Worm (Caenorhabditis elegans) whole organism, late embryonic: Measurements from ENCODE around the gene K06A1.2.
A peak's percentile ranks its signal among the peaks of the same experiment; 100 is the strongest.

Experiments used
- C38D4.7 ChIP-seq: fragments of 200-800 bp; sonication (Bioruptor generic); optimal IDR thresholded peaks from 2 replicates; lab custom pipeline; 2018; ENCODE audit warnings: mild to moderate bottlenecking, missing genetic modification characterization, moderate library complexity, missing compliant biosample characterization
- F13H6.1 ChIP-seq: sonication (generic microtip); optimal IDR thresholded peaks from 2 replicates; lab custom pipeline; 2016; ENCODE audit warnings: missing genetic modification characterization, missing compliant biosample characterization
- K09A11.1 ChIP-seq: sonication (generic microtip); optimal IDR thresholded peaks from 2 replicates; lab custom pipeline; 2017; ENCODE audit warnings: antibody characterized with exemption, mild to moderate bottlenecking, missing genetic modification characterization, missing compliant biosample characterization; ENCODE audit not compliant: insufficient read depth
- T23F11.4 ChIP-seq: fragments of 200-800 bp; sonication (Bioruptor generic); optimal IDR thresholded peaks from 2 replicates; lab custom pipeline; 2018; ENCODE audit warnings: mild to moderate bottlenecking, missing genetic modification characterization, missing compliant biosample characterization
- ahr-1 ChIP-seq: sonication (generic microtip); optimal IDR thresholded peaks from 2 replicates; lab custom pipeline; 2016; ENCODE audit warnings: missing genetic modification characterization, missing compliant biosample characterization
- ceh-14 ChIP-seq: sonication (generic microtip); optimal IDR thresholded peaks from 2 replicates; lab custom pipeline; 2016; ENCODE audit warnings: missing genotype, missing genetic modification characterization, missing compliant biosample characterization
- ceh-18 ChIP-seq: sonication (generic microtip); optimal IDR thresholded peaks from 2 replicates; lab custom pipeline; 2016; ENCODE audit warnings: missing genetic modification characterization, missing compliant biosample characterization
- ceh-2 ChIP-seq: sonication (generic microtip); optimal IDR thresholded peaks from 2 replicates; lab custom pipeline; 2016; ENCODE audit warnings: missing genotype, missing genetic modification characterization, missing compliant biosample characterization
- ceh-30 ChIP-seq: fragments of 150-350 bp; optimal IDR thresholded peaks from 2 replicates; lab custom pipeline; 2014; ENCODE audit warnings: missing biosample characterization, missing genetic modification characterization
- ceh-31 ChIP-seq: sonication (generic microtip); optimal IDR thresholded peaks from 2 replicates; lab custom pipeline; 2016; ENCODE audit warnings: missing genetic modification characterization, missing compliant biosample characterization
- ceh-34 ChIP-seq: sonication (generic microtip); optimal IDR thresholded peaks from 2 replicates; lab custom pipeline; 2016; ENCODE audit warnings: mild to moderate bottlenecking, missing genetic modification characterization, missing compliant biosample characterization
- ceh-45 ChIP-seq: fragments of 200-800 bp; sonication (Bioruptor generic); IDR thresholded peaks from 2 replicates; pipeline ENCODE4 v1.3.6; 2022; ENCODE audit warnings: missing genetic modification reagents, missing genetic modification characterization, missing compliant biosample characterization
- ceh-48 ChIP-seq: sonication (generic microtip); optimal IDR thresholded peaks from 2 replicates; lab custom pipeline; 2016; ENCODE audit warnings: missing genetic modification characterization, inconsistent platforms, missing compliant biosample characterization
- ceh-6 ChIP-seq: fragments of 200-800 bp; sonication (Bioruptor generic); optimal IDR thresholded peaks from 2 replicates; lab custom pipeline; 2018; ENCODE audit warnings: mild to moderate bottlenecking, missing genetic modification characterization, missing compliant biosample characterization
- che-1 ChIP-seq: sonication (generic microtip); optimal IDR thresholded peaks from 2 replicates; lab custom pipeline; 2016; ENCODE audit warnings: mild to moderate bottlenecking, missing genetic modification characterization, missing compliant biosample characterization
- dmd-4 ChIP-seq: sonication (generic microtip); optimal IDR thresholded peaks from 2 replicates; lab custom pipeline; 2016; ENCODE audit warnings: borderline replicate concordance, missing genetic modification characterization, missing compliant biosample characterization
- elt-2 ChIP-seq: sonication (generic microtip); optimal IDR thresholded peaks from 2 replicates; lab custom pipeline; 2016; ENCODE audit warnings: missing genetic modification reagents, missing genetic modification characterization, missing compliant biosample characterization
- elt-4 ChIP-seq: sonication (generic microtip); optimal IDR thresholded peaks from 2 replicates; lab custom pipeline; 2016; ENCODE audit warnings: missing genetic modification characterization, missing compliant biosample characterization
- fax-1 ChIP-seq: sonication (generic microtip); optimal IDR thresholded peaks from 2 replicates; lab custom pipeline; 2016; ENCODE audit warnings: missing genotype, missing genetic modification characterization, missing compliant biosample characterization
- fkh-10 ChIP-seq: fragments of 150-350 bp; optimal IDR thresholded peaks from 2 replicates; lab custom pipeline; 2014; ENCODE audit warnings: missing biosample characterization, missing genetic modification reagents, missing genetic modification characterization
- gmeb-2 ChIP-seq: sonication (generic microtip); optimal IDR thresholded peaks from 2 replicates; lab custom pipeline; 2016; ENCODE audit warnings: missing genetic modification characterization, inconsistent platforms, missing compliant biosample characterization
- hlh-13 ChIP-seq: fragments of 200-800 bp; sonication (Bioruptor generic); optimal IDR thresholded peaks from 2 replicates; lab custom pipeline; 2018; ENCODE audit warnings: mild to moderate bottlenecking, missing genetic modification characterization, missing compliant biosample characterization
- hlh-30 ChIP-seq: sonication (generic microtip); optimal IDR thresholded peaks from 2 replicates; lab custom pipeline; 2017; ENCODE audit warnings: antibody characterized with exemption, missing genetic modification characterization, missing compliant biosample characterization; ENCODE audit not compliant: insufficient read depth
- hlh-8 ChIP-seq: sonication (generic microtip); optimal IDR thresholded peaks from 2 replicates; lab custom pipeline; 2016; ENCODE audit warnings: missing genotype, missing genetic modification characterization, missing compliant biosample characterization
- lin-11 ChIP-seq: fragments of 200-800 bp; sonication (Bioruptor generic); optimal IDR thresholded peaks from 2 replicates; lab custom pipeline; 2018; ENCODE audit warnings: mild to moderate bottlenecking, missing genetic modification characterization, missing compliant biosample characterization
- madf-2 ChIP-seq: sonication (generic microtip); optimal IDR thresholded peaks from 2 replicates; lab custom pipeline; 2017; ENCODE audit warnings: missing genetic modification characterization, missing compliant biosample characterization
- mec-3 ChIP-seq: sonication (generic microtip); optimal IDR thresholded peaks from 2 replicates; lab custom pipeline; 2016; ENCODE audit warnings: borderline replicate concordance, missing genetic modification characterization, missing compliant biosample characterization
- nfya-1 ChIP-seq: sonication (generic microtip); optimal IDR thresholded peaks from 2 replicates; lab custom pipeline; 2017; ENCODE audit warnings: missing genetic modification characterization, mild to moderate bottlenecking, missing compliant biosample characterization, antibody characterized with exemption, moderate library complexity
- nhr-11 ChIP-seq: fragments of 150-350 bp; optimal IDR thresholded peaks from 2 replicates; lab custom pipeline; 2014; ENCODE audit warnings: missing biosample characterization, missing genetic modification characterization
- nhr-232 ChIP-seq: sonication (generic microtip); optimal IDR thresholded peaks from 2 replicates; lab custom pipeline; 2016; ENCODE audit warnings: missing genetic modification characterization, missing compliant biosample characterization
- npax-4 ChIP-seq: sonication (generic microtip); optimal IDR thresholded peaks from 2 replicates; lab custom pipeline; 2016; ENCODE audit warnings: missing genetic modification characterization, missing compliant biosample characterization
- odd-2 ChIP-seq: sonication (generic microtip); optimal IDR thresholded peaks from 2 replicates; lab custom pipeline; 2017; ENCODE audit warnings: antibody characterized with exemption, mild to moderate bottlenecking, missing genetic modification characterization, missing compliant biosample characterization
- pqm-1 ChIP-seq: sonication (generic microtip); optimal IDR thresholded peaks from 2 replicates; lab custom pipeline; 2016; ENCODE audit warnings: missing genetic modification characterization, missing compliant biosample characterization
- ref-2 ChIP-seq: sonication (generic microtip); optimal IDR thresholded peaks from 2 replicates; lab custom pipeline; 2016; ENCODE audit warnings: missing genetic modification characterization, missing compliant biosample characterization
- sox-2 ChIP-seq: fragments of 200-800 bp; sonication (Bioruptor generic); IDR thresholded peaks from 2 replicates; pipeline ENCODE4 v1.3.6; 2022; ENCODE audit warnings: missing genetic modification reagents, missing genetic modification characterization, missing compliant biosample characterization
- sox-4 ChIP-seq: sonication (generic microtip); optimal IDR thresholded peaks from 2 replicates; lab custom pipeline; 2017; ENCODE audit warnings: mild to moderate bottlenecking, missing genetic modification characterization, inconsistent platforms, missing compliant biosample characterization
- ttx-3 ChIP-seq: sonication (generic microtip); optimal IDR thresholded peaks from 2 replicates; lab custom pipeline; 2016; ENCODE audit warnings: missing genetic modification reagents, missing genetic modification characterization, missing compliant biosample characterization
- unc-3 ChIP-seq, 2 experiments: fragments of 200-800 bp in 1 of 2; sonication (Bioruptor generic) in 1 of 2; sonication (generic microtip) in 1 of 2; conservative IDR thresholded peaks in 1 of 2; optimal IDR thresholded peaks in 1 of 2; 2 replicates each; pipeline versions ENCODE4 v1.3.6 to Lab custom; 2016 to 2022; ENCODE audit warnings: missing compliant biosample characterization in 2 of 2, missing genetic modification characterization in 2 of 2, missing genetic modification reagents in 1 of 2
- unc-42 ChIP-seq: sonication (generic microtip); optimal IDR thresholded peaks from 2 replicates; lab custom pipeline; 2016; ENCODE audit warnings: missing genotype, missing genetic modification characterization, missing compliant biosample characterization
- unc-55 ChIP-seq: sonication (generic microtip); optimal IDR thresholded peaks from 2 replicates; lab custom pipeline; 2017; ENCODE audit warnings: missing biosample characterization, missing genetic modification reagents, missing genetic modification characterization
- unc-86 ChIP-seq: sonication (generic microtip); optimal IDR thresholded peaks from 2 replicates; lab custom pipeline; 2016; ENCODE audit warnings: missing genetic modification characterization, missing compliant biosample characterization
- zip-5 ChIP-seq: sonication (generic microtip); optimal IDR thresholded peaks from 2 replicates; lab custom pipeline; 2016; ENCODE audit warnings: missing genetic modification characterization, missing compliant biosample characterization

Gene K06A1.2

DNA sequence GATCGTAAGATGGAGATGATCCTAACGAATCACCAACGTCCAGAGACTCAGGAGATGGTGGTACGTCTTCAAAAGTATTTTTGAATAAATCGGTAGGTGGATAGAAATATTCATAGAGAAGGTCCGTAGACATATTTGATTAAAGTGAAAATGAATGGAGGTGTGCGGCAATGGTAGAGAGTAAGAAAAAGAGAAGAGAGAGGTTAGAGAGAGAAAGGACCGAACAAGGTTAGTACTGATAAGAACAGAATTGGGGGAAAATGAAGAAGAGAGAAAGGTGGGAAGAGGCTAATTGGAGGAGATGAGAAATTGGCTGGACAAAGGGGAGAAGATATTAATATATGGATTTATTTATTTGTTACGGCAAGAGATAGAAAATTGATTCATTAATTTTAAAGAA, 5.8 kb downstream of the K06A1.2 start, which contains the start of gene nhr-22:
Gene nhr-22 (minus strand): TSS at position 137 of the 400 bp plus-strand sequence.
- TF ChIP-seq ahr-1 (tag; lab: Kevin White, UChicago) (no peak), nhr-11 (tag; lab: Kevin White, UChicago) (no peak), ceh-30 (no peak), nhr-232 (no peak), elt-4 (tag; lab: Kevin White, UChicago) (no peak), hlh-30 (no peak), fax-1 (tag; lab: Kevin White, UChicago) (no peak), mec-3 (tag; lab: Kevin White, UChicago) (no peak), madf-2 (tag; lab: Kevin White, UChicago) (no peak), nfya-1 (tag; lab: Kevin White, UChicago) (no peak), sox-2 (no peak)

DNA sequence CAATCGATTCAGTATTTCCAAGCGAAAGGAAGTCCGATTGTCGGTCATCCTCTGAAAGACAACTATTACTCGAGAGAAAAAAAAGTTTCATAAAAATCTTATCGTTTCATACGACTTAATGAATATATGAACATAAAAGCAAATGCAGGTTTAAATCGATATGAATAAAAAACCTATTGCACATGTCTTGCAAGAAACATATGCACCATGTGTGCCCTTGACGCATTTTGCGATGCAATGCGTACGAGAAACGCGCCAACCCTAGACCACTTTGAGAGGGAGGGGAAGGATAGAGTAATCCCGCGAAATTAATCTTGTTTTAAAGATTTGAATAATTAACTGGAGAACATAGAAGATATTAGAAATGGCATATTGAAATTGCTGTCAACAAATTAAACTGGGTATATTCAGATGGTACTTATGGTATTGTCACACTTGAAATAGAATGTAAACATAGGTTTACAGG, 9.6 kb downstream of the K06A1.2 start, which contains the start of gene atg-16.2:
Gene atg-16.2 (minus strand): TSS at position 51 of the 466 bp plus-strand sequence.
- TF ChIP-seq pqm-1 (tag; lab: Kevin White, UChicago) (no peak), ceh-48 (tag; lab: Kevin White, UChicago) (peak; percentile 13), ceh-14 (tag; lab: Kevin White, UChicago) (peak; percentile 11), unc-86 (tag; lab: Kevin White, UChicago) (no peak), hlh-30 (peak; percentile 60), ceh-18 (tag; lab: Kevin White, UChicago) (no peak), gmeb-2 (tag; lab: Kevin White, UChicago) (no peak), ceh-31 (tag; lab: Kevin White, UChicago) (peak; percentile 62), ceh-34 (no peak), hlh-8 (peak; percentile 21), unc-42 (tag; lab: Kevin White, UChicago) (peak; percentile 90), nfya-1 (tag; lab: Kevin White, UChicago) (peak; percentile 37), ceh-2 (tag; lab: Kevin White, UChicago) (no peak)

DNA sequence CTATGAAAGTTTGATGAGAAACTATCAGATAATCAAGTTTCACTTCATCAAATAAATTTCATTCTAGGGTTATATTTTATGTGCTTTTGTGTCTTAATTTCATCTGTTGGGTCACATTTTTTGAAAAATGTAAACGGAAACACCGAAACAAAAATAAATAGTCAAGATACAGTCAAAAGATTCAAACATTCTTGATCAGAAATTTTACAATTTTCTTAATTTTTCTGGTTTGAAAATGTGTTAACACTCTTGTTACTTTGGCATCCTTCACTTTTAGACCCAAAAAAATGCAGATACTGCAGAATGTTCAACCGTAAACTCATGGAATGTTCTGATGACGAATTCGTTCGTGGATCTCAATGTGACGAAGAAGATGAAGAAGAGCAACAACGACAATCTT, 10.9 kb downstream of the K06A1.2 start, which contains the start of gene aptf-1:
Gene aptf-1 (plus strand): TSS at position 301 of the 400 bp plus-strand sequence.
- TF ChIP-seq dmd-4 (tag; lab: Kevin White, UChicago): no peak
- no peak for TF ChIP-seq elt-2
- no peak for TF ChIP-seq unc-55
- TF ChIP-seq zip-5: no peak
- no peak for TF ChIP-seq F13H6.1
- no peak for TF ChIP-seq T23F11.4 (GFP tag; lab: Kevin White, UChicago)
- TF ChIP-seq ceh-2 (tag; lab: Kevin White, UChicago): no peak
- TF ChIP-seq fkh-10 (GFP tag; lab: Kevin White, UChicago): no peak
- TF ChIP-seq nfya-1 (tag; lab: Kevin White, UChicago): no peak
- TF ChIP-seq elt-4 (tag; lab: Kevin White, UChicago): no peak
- no peak for TF ChIP-seq K09A11.1 (tag; lab: Kevin White, UChicago)
- no peak for TF ChIP-seq ref-2
- no peak for TF ChIP-seq ceh-14 (tag; lab: Kevin White, UChicago)
- no peak for TF ChIP-seq hlh-13 (GFP tag; lab: Kevin White, UChicago)
- no peak for TF ChIP-seq sox-4 (tag; lab: Kevin White, UChicago)
- TF ChIP-seq nhr-232: no peak
- no peak for TF ChIP-seq ceh-34

DNA sequence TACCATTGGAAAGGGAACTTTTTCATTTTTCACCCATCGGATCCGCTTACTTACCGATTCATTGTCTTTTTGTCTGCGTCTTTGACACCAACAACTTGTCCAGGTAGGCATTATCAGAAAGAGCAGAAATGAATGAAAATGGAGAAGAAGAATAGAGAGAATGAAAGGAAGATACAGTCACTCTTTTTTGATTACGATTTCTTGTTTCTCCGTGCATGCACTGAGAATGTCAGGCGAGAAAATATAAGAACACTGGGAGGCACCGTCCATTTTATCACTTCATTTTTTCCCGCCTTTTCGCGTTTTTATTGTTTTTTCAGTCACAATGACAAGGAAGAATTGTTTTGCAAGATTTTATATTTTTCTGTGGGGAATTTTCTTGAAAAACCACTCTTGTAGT, 25.5 kb downstream of the K06A1.2 start:
- TF ChIP-seq lin-11 (tag; lab: Kevin White, UChicago) (no peak), ttx-3 (tag; lab: Kevin White, UChicago) (no peak), ceh-2 (tag; lab: Kevin White, UChicago) (no peak), unc-3 (GFP tag; conservative IDR thresholded peaks at IDR 0.05; lab: Robert Waterston, UW) (no peak), unc-3 (tag; optimal IDR thresholded peaks at IDR 0.05; lab: Kevin White, UChicago) (no peak), odd-2 (tag; lab: Kevin White, UChicago) (no peak), ceh-6 (GFP tag; lab: Kevin White, UChicago) (no peak), mec-3 (tag; lab: Kevin White, UChicago) (no peak), che-1 (no peak), nhr-232 (no peak), npax-4 (no peak), C38D4.7 (GFP tag; lab: Kevin White, UChicago) (no peak), unc-86 (tag; lab: Kevin White, UChicago) (no peak), ceh-45 (GFP tag; lab: Robert Waterston, UW) (no peak)
- TF ChIP-seq, all 69 proteins: peak for 0
